Worm (Caenorhabditis elegans) whole organism, young adult: ENCODE results near the gene E03H12.7.

Experiments used
- K12H6.12 ChIP-seq: fragments of 200-800 bp; sonication (Bioruptor generic); optimal IDR thresholded peaks from 2 replicates; lab custom pipeline; 2018; ENCODE audit warnings: mild to moderate bottlenecking, missing genetic modification characterization, missing compliant biosample characterization
- die-1 ChIP-seq: sonication (generic microtip); optimal IDR thresholded peaks from 2 replicates; lab custom pipeline; 2016; ENCODE audit warnings: missing genotype, mild to moderate bottlenecking, missing genetic modification characterization, missing compliant biosample characterization

DNA sequence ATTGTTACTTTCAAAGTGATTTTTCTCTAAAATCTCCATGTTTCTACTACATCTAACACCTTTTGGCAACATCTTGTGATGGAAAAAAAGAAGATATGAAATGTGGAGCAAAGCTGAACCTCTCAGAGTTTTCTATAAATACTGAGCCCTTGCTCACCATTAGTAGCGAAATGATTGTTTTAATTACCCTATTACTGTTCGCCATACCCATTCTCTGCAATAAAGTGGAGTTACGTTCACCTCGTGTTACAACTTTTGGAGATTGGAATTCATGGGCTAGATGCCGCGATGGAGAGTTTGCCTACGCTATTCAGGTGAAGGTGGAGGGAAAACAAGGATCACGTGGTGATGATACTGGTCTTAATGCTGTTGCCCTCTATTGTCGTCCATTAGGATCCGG is 24.6 kb downstream of the E03H12.7 start, which contains the start of gene txt-3:
- TF ChIP-seq die-1 (tag; lab: Kevin White, UChicago) (no peak), K12H6.12 (tag; lab: Kevin White, UChicago) (no peak)
